Worm (Caenorhabditis elegans): ENCODE results near the gene try-11.
A peak's percentile ranks its signal among the peaks of the same experiment; 100 is the strongest.

ce11 chrV:7434805-7435363, 16.6 kb upstream of the try-11 start:
- no peak for TF ChIP-seq ztf-11 (tag; optimal IDR thresholded peaks at IDR 0.05)
- TF ChIP-seq nhr-11 (tag; optimal IDR thresholded peaks at IDR 0.05): no peak
- no peak for TF ChIP-seq zag-1 (tag; optimal IDR thresholded peaks at IDR 0.05)
- TF ChIP-seq mdl-1 (tag; optimal IDR thresholded peaks at IDR 0.05): peak in 1 of 2 experiments; percentile 89
- TF ChIP-seq alr-1 (tag; optimal IDR thresholded peaks at IDR 0.05; ENCODE audit: borderline replicate concordance): no peak
- no peak for TF ChIP-seq tlp-1 (tag; optimal IDR thresholded peaks at IDR 0.05)
- no peak for TF ChIP-seq fos-1 (tag; optimal IDR thresholded peaks at IDR 0.05)
- peak; percentile 92 for TF ChIP-seq nhr-71 (tag; optimal IDR thresholded peaks at IDR 0.05)
- no peak for TF ChIP-seq aly-2 (tag; optimal IDR thresholded peaks at IDR 0.05)
- peak; percentile 55 to 58 for TF ChIP-seq lsy-2 (tag; optimal IDR thresholded peaks at IDR 0.05)
- TF ChIP-seq pqm-1 (tag; optimal IDR thresholded peaks at IDR 0.05): no peak

Data from whole organism, L1 larva.